Worm (Caenorhabditis elegans) whole organism, L1 larva: Measurements from ENCODE around the gene vha-20.

Source experiments
- aly-2 ChIP-seq: fragments of 150-350 bp; optimal IDR thresholded peaks from 2 replicates; lab custom pipeline; 2014; ENCODE audit warnings: missing biosample characterization, missing genetic modification characterization
- ceh-63 ChIP-seq: fragments of 200-800 bp; sonication (Bioruptor generic); optimal IDR thresholded peaks from 2 replicates; lab custom pipeline; 2018; ENCODE audit warnings: mild to moderate bottlenecking, missing genetic modification characterization, missing compliant biosample characterization
- dpl-1 ChIP-seq, 3 experiments: fragments of 150-350 bp in 2 of 3; sonication (generic microtip) in 1 of 3; optimal IDR thresholded peaks; 2 replicates each; lab custom pipeline; 2014 to 2017; ENCODE audit warnings: missing biosample characterization in 3 of 3, missing genetic modification characterization in 3 of 3, missing genetic modification reagents in 3 of 3
- dsc-1 ChIP-seq: sonication (generic microtip); optimal IDR thresholded peaks from 2 replicates; lab custom pipeline; 2016; ENCODE audit warnings: mild to moderate bottlenecking, missing genetic modification characterization, missing compliant biosample characterization
- efl-1 ChIP-seq, 4 experiments: fragments of 150-350 bp; optimal IDR thresholded peaks in 3 of 4; peaks in 1 of 4; 1 replicate in 1 of 4; 2 replicates in 3 of 4; lab custom pipeline; 2014; ENCODE audit warnings: missing biosample characterization in 2 of 4, missing genetic modification characterization in 2 of 4, missing genetic modification reagents in 2 of 4
- egl-27 ChIP-seq, 2 experiments: fragments of 150-350 bp in 1 of 2; sonication (generic microtip); optimal IDR thresholded peaks; 3 replicates each; lab custom pipeline; 2017 to 2018; ENCODE audit warnings: missing biosample characterization in 2 of 2, missing genetic modification characterization in 2 of 2, missing genetic modification reagents in 2 of 2
- elt-2 ChIP-seq: sonication (generic microtip); optimal IDR thresholded peaks from 2 replicates; lab custom pipeline; 2016; ENCODE audit warnings: missing genetic modification characterization, mild to moderate bottlenecking, inconsistent platforms, missing compliant biosample characterization, missing genetic modification reagents
- elt-3 ChIP-seq, 6 experiments: fragments of 150-350 bp in 1 of 6; sonication (generic microtip); optimal IDR thresholded peaks; 2 replicates each; lab custom pipeline; 2017 to 2018; ENCODE audit warnings: missing biosample characterization in 6 of 6, missing genetic modification characterization in 6 of 6, inconsistent platforms in 1 of 6
- fos-1 ChIP-seq: fragments of 150-350 bp; optimal IDR thresholded peaks from 2 replicates; lab custom pipeline; 2014; ENCODE audit warnings: missing biosample characterization, missing genetic modification characterization
- grh-1 ChIP-seq: fragments of 200-800 bp; sonication (Bioruptor generic); IDR thresholded peaks from 2 replicates; pipeline ENCODE4 v1.3.6; 2022; ENCODE audit warnings: missing genetic modification reagents, missing genetic modification characterization, missing compliant biosample characterization
- irx-1 ChIP-seq: sonication (generic microtip); optimal IDR thresholded peaks from 2 replicates; lab custom pipeline; 2016; ENCODE audit warnings: missing genetic modification characterization, missing compliant biosample characterization
- isw-1 ChIP-seq: fragments of 200-800 bp; sonication (Bioruptor generic); IDR thresholded peaks from 2 replicates; pipeline ENCODE4 v1.3.6; 2022; ENCODE audit warnings: missing genetic modification characterization, missing compliant biosample characterization
- jun-1 ChIP-seq: fragments of 150-350 bp; optimal IDR thresholded peaks from 2 replicates; lab custom pipeline; 2014; ENCODE audit warnings: missing biosample characterization, missing genetic modification reagents, missing genetic modification characterization
- lin-14 ChIP-seq: fragments of 200-800 bp; sonication (Bioruptor generic); optimal IDR thresholded peaks from 2 replicates; lab custom pipeline; 2018; ENCODE audit warnings: mild to moderate bottlenecking, missing genetic modification characterization, moderate library complexity, missing compliant biosample characterization
- lin-35 ChIP-seq, 2 experiments: fragments of 150-350 bp; optimal IDR thresholded peaks; 2 replicates each; lab custom pipeline; 2014; ENCODE audit warnings: missing biosample characterization in 2 of 2, missing genetic modification characterization in 2 of 2, missing genetic modification reagents in 2 of 2
- lir-3 ChIP-seq: sonication (generic microtip); optimal IDR thresholded peaks from 2 replicates; lab custom pipeline; 2016; ENCODE audit warnings: mild to moderate bottlenecking, missing genetic modification characterization, moderate library complexity, missing compliant biosample characterization; ENCODE audit not compliant: poor library complexity
- mab-9 ChIP-seq: fragments of 200-800 bp; sonication (Bioruptor generic); IDR thresholded peaks from 2 replicates; pipeline ENCODE4 v1.3.6; 2022; ENCODE audit warnings: missing genetic modification reagents, missing genetic modification characterization, missing compliant biosample characterization
- mef-2 ChIP-seq: fragments of 150-350 bp; optimal IDR thresholded peaks from 2 replicates; lab custom pipeline; 2014; ENCODE audit warnings: missing biosample characterization, missing genetic modification characterization
- nhr-12 ChIP-seq: sonication (generic microtip); optimal IDR thresholded peaks from 2 replicates; lab custom pipeline; 2017; ENCODE audit warnings: missing biosample characterization, missing genetic modification characterization
- nhr-19 ChIP-seq: fragments of 200-800 bp; sonication (Bioruptor generic); conservative IDR thresholded peaks from 2 replicates; pipeline ENCODE4 v1.3.6; 2022; ENCODE audit warnings: missing genetic modification characterization, missing compliant biosample characterization
- nhr-20 ChIP-seq: sonication (generic microtip); optimal IDR thresholded peaks from 2 replicates; lab custom pipeline; 2016; ENCODE audit warnings: mild to moderate bottlenecking, missing genetic modification characterization, missing compliant biosample characterization
- nhr-47 ChIP-seq: sonication (generic microtip); optimal IDR thresholded peaks from 2 replicates; lab custom pipeline; 2016; ENCODE audit warnings: mild to moderate bottlenecking, missing genetic modification characterization, moderate library complexity, missing compliant biosample characterization
- nhr-71 ChIP-seq: sonication (generic microtip); optimal IDR thresholded peaks from 2 replicates; lab custom pipeline; 2016; ENCODE audit warnings: mild to moderate bottlenecking, missing genetic modification characterization, moderate library complexity, missing compliant biosample characterization
- nhr-76 ChIP-seq: sonication (generic microtip); optimal IDR thresholded peaks from 2 replicates; lab custom pipeline; 2017; ENCODE audit warnings: missing biosample characterization, missing genetic modification characterization
- nhr-85 ChIP-seq: sonication (generic microtip); peaks from one replicate; lab custom pipeline; 2016; ENCODE audit warnings: missing genetic modification characterization, inconsistent platforms, missing compliant biosample characterization
- nhr-90 ChIP-seq: sonication (generic microtip); optimal IDR thresholded peaks from 2 replicates; lab custom pipeline; 2016; ENCODE audit warnings: mild to moderate bottlenecking, missing genetic modification characterization, missing compliant biosample characterization; ENCODE audit not compliant: poor library complexity
- snu-23 ChIP-seq: sonication (generic microtip); optimal IDR thresholded peaks from 2 replicates; lab custom pipeline; 2016; ENCODE audit warnings: missing genetic modification characterization, missing compliant biosample characterization
- tlp-1 ChIP-seq: fragments of 150-350 bp; optimal IDR thresholded peaks from 2 replicates; lab custom pipeline; 2014; ENCODE audit warnings: missing biosample characterization, missing genetic modification characterization
- unc-62 ChIP-seq: fragments of 150-350 bp; optimal IDR thresholded peaks from 2 replicates; lab custom pipeline; 2014; ENCODE audit warnings: missing biosample characterization, missing genetic modification reagents, missing genetic modification characterization
- unc-86 ChIP-seq: sonication (generic microtip); optimal IDR thresholded peaks from 2 replicates; lab custom pipeline; 2016; ENCODE audit warnings: missing genetic modification characterization, missing compliant biosample characterization
- vab-15 ChIP-seq: sonication (generic microtip); optimal IDR thresholded peaks from 2 replicates; lab custom pipeline; 2017; ENCODE audit warnings: missing genotype, mild to moderate bottlenecking, missing genetic modification characterization, missing compliant biosample characterization
- zag-1 ChIP-seq: fragments of 150-350 bp; optimal IDR thresholded peaks from 2 replicates; lab custom pipeline; 2014; ENCODE audit warnings: missing biosample characterization, missing genetic modification characterization
- ztf-11 ChIP-seq, 2 experiments: sonication (generic microtip); optimal IDR thresholded peaks; 2 replicates each; lab custom pipeline; 2016 to 2017; ENCODE audit warnings: missing genetic modification characterization in 2 of 2, missing biosample characterization in 1 of 2, missing compliant biosample characterization in 1 of 2

Gene vha-20

ce11 chrX:14169569-14170031 is 5.3 kb upstream of the vha-20 start, which contains the start of gene sym-4 (continued):
- TF ChIP-seq efl-1 (optimal IDR thresholded peaks at IDR 0.05; lab: Kevin White, UChicago) (peak; percentile 80 to 92), efl-1 (GFP tag; optimal IDR thresholded peaks at IDR 0.05 in 1 of 2; lab: Kevin White, UChicago) (peak; percentile 63 to 96), grh-1 (GFP tag; lab: Robert Waterston, UW) (peak; percentile 92), nhr-71 (tag; lab: Kevin White, UChicago) (peak; percentile 96), mab-9 (GFP tag; lab: Robert Waterston, UW) (peak; percentile 28; the same call in 1 of the 2 replicates), egl-27 (tag; optimal IDR thresholded peaks at IDR 0.05; lab: Kevin White, UChicago) (peak in 1 of 2 experiments; percentile 50), elt-3 (tag; optimal IDR thresholded peaks at IDR 0.05; lab: Kevin White, UChicago) (peak in 5 of 6 experiments; percentile 17 to 97 (median 90)), nhr-76 (tag; lab: Kevin White, UChicago) (no peak), unc-86 (tag; lab: Kevin White, UChicago) (peak; percentile 81), isw-1 (GFP tag; lab: Robert Waterston, UW) (peak; percentile 74), snu-23 (GFP tag; lab: Kevin White, UChicago) (peak; percentile 98), nhr-47 (tag; lab: Kevin White, UChicago) (peak; percentile 88), aly-2 (tag; lab: Kevin White, UChicago) (no peak), zag-1 (no peak)

- no peak for TF ChIP-seq efl-1 (optimal IDR thresholded peaks at IDR 0.05; lab: Kevin White, UChicago)
- TF ChIP-seq efl-1 (GFP tag; optimal IDR thresholded peaks at IDR 0.05 in 1 of 2; lab: Kevin White, UChicago) = peak in 1 of 2 experiments; percentile 84
- TF ChIP-seq elt-2 = no peak
- TF ChIP-seq, all 84 proteins: peak for 1
Measured at ce11 chrX:14165156-14165555, 850 bp upstream of the vha-20 start.

- peak; percentile 72 for TF ChIP-seq nhr-90 (tag; lab: Kevin White, UChicago)
- TF ChIP-seq lin-14 (GFP tag; lab: Kevin White, UChicago) = no peak
- peak; percentile 24 for TF ChIP-seq snu-23 (GFP tag; lab: Kevin White, UChicago)
- peak in 1 of 6 experiments; percentile 14 for TF ChIP-seq elt-3 (tag; optimal IDR thresholded peaks at IDR 0.05; lab: Kevin White, UChicago)
- peak; percentile 16 for TF ChIP-seq nhr-47 (tag; lab: Kevin White, UChicago)
- peak; percentile 20 for TF ChIP-seq elt-2
- TF ChIP-seq dsc-1 = no peak
- peak in 1 of 2 experiments; percentile 49 for TF ChIP-seq lin-35 (GFP tag; optimal IDR thresholded peaks at IDR 0.05; lab: Kevin White, UChicago)
- TF ChIP-seq fos-1 = no peak
- peak; percentile 35 for TF ChIP-seq nhr-20 (tag; lab: Kevin White, UChicago)
- TF ChIP-seq, all 84 proteins: peak for 7
Measured at ce11 chrX:14161684-14162347, 2.5 kb downstream of the vha-20 start, which contains the start of gene lgc-25. Gene lgc-25 (minus strand): TSS chrX:14161734.

- TF ChIP-seq nhr-12 (tag; lab: Kevin White, UChicago) = no peak
- TF ChIP-seq mef-2 (tag; lab: Kevin White, UChicago) = no peak
- no peak for TF ChIP-seq jun-1
- TF ChIP-seq nhr-85 (tag; lab: Kevin White, UChicago) = no peak
- no peak for TF ChIP-seq tlp-1 (tag; lab: Kevin White, UChicago)
- no peak for TF ChIP-seq ztf-11 (tag; optimal IDR thresholded peaks at IDR 0.05; lab: Kevin White, UChicago)
- no peak for TF ChIP-seq nhr-71 (tag; lab: Kevin White, UChicago)
- no peak for TF ChIP-seq lir-3 (tag; lab: Kevin White, UChicago)
- no peak for TF ChIP-seq unc-62 (GFP tag; lab: Kevin White, UChicago)
- no peak for TF ChIP-seq ceh-63 (GFP tag; lab: Kevin White, UChicago)
- no peak for TF ChIP-seq mab-9 (GFP tag; lab: Robert Waterston, UW)
- TF ChIP-seq dsc-1 = no peak
- TF ChIP-seq nhr-19 = no peak
- no peak for TF ChIP-seq irx-1
- TF ChIP-seq nhr-47 (tag; lab: Kevin White, UChicago) = no peak
- TF ChIP-seq grh-1 (GFP tag; lab: Robert Waterston, UW) = no peak
- no peak for TF ChIP-seq vab-15 (tag; lab: Kevin White, UChicago)
- no peak for TF ChIP-seq dpl-1 (GFP tag; optimal IDR thresholded peaks at IDR 0.05; lab: Kevin White, UChicago)
- TF ChIP-seq, all 84 proteins: peak for 0
Measured at ce11 chrX:14156913-14157312, 7.4 kb downstream of the vha-20 start, which contains the start of gene ceh-90. Gene ceh-90 (minus strand): TSS chrX:14157013.
